Fruit fly (Drosophila melanogaster) Kc167 (cell line): Measurements from ENCODE around the gene CG2991.

Experiments used
- Sin3A ChIP-seq: fragments of >200 bp; optimal IDR thresholded peaks from 2 replicates; lab custom pipeline; 2018; ENCODE audit warnings: missing external identifiers
- insv ChIP-seq: fragments of >200 bp; optimal IDR thresholded peaks from 3 replicates; lab custom pipeline; 2018; ENCODE audit warnings: missing external identifiers
- ttk ChIP-seq: sonication (Bioruptor generic); optimal IDR thresholded peaks from 2 replicates; lab custom pipeline; 2017; ENCODE audit warnings: missing external identifiers

dm6 chr2L:2887760-2888600, 31.0 kb downstream of the CG2991 start:
- no peak for TF ChIP-seq insv (lab: Kevin White, UChicago)
- TF ChIP-seq Sin3A (lab: Kevin White, UChicago): no peak
- TF ChIP-seq ttk (lab: Kevin White, UChicago): no peak
